Worm (Caenorhabditis elegans): ENCODE data around the gene coh-3.

Gene coh-3

ce11 chrV:14426013-14426412 is 31.2 kb upstream of the coh-3 start (continued):
- TF ChIP-seq atf-7 (tag; optimal IDR thresholded peaks at IDR 0.05) (no peak), akir-1 (GFP tag; optimal IDR thresholded peaks at IDR 0.05) (no peak)

- TF ChIP-seq snpc-1.3 (tag; optimal IDR thresholded peaks at IDR 0.05; ENCODE audit: insufficient read depth) (no peak), K12H6.12 (tag; optimal IDR thresholded peaks at IDR 0.05) (no peak), hsf-1 (GFP tag; IDR thresholded peaks at IDR 0.05) (no peak), F39B2.1 (GFP tag; IDR thresholded peaks at IDR 0.05) (no peak)
Observed at ce11 chrV:14427069-14427825, 30.0 kb upstream of the coh-3 start.

DNA sequence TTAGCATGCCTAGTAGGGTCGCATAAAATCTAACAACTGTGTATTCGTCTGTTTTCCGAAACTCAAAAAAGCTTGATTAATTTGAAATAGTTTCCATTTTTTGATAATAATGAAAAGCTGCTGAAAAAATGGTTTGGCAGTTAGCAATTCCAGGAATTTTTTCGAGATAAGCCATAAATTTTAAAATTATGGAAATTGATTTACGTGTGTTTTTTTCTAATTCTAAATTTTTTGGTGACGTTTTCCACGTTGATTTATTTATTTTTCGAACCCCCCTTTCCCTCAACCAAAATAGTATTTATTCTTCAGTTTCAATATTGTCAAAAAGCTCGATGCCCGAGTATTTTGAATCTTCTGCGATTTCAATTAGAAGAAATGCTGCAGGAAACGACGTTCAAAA is 28.4 kb upstream of the coh-3 start, which contains the start of gene F23B12.1:
F23B12.1 (plus strand) TSS at position 301 of the 400 bp plus-strand sequence.
- TF ChIP-seq attf-3 (GFP tag; conservative IDR thresholded peaks at IDR 0.05): no peak
- no peak for TF ChIP-seq madf-10 (tag; optimal IDR thresholded peaks at IDR 0.05)
- TF ChIP-seq ztf-22 (GFP tag; optimal IDR thresholded peaks at IDR 0.05): no peak
- TF ChIP-seq xnd-1 (tag; optimal IDR thresholded peaks at IDR 0.05): no peak
- no peak for TF ChIP-seq ceh-58 (GFP tag; IDR thresholded peaks at IDR 0.05)
- no peak for TF ChIP-seq ztf-28 (GFP tag; IDR thresholded peaks at IDR 0.05)
- TF ChIP-seq F52B5.7 (tag; optimal IDR thresholded peaks at IDR 0.05): no peak
- TF ChIP-seq ceh-100 (GFP tag; IDR thresholded peaks at IDR 0.05): no peak
- no peak for TF ChIP-seq B0336.3 (GFP tag; IDR thresholded peaks at IDR 0.05)
- TF ChIP-seq pbrm-1 (GFP tag; IDR thresholded peaks at IDR 0.05): no peak
- TF ChIP-seq hsf-1 (GFP tag; IDR thresholded peaks at IDR 0.05): no peak
- TF ChIP-seq sdz-38 (tag; optimal IDR thresholded peaks at IDR 0.05): no peak
- no peak for TF ChIP-seq ama-1 (optimal IDR thresholded peaks at IDR 0.05)
- no peak for TF ChIP-seq ama-1 (GFP tag; optimal IDR thresholded peaks at IDR 0.05)
- no peak for TF ChIP-seq bed-1 (GFP tag; IDR thresholded peaks at IDR 0.05)
- no peak for TF ChIP-seq hlh-12 (tag; optimal IDR thresholded peaks at IDR 0.05)
- no peak for TF ChIP-seq mes-4 (tag; optimal IDR thresholded peaks at IDR 0.05)
- TF ChIP-seq nfya-1 (tag; optimal IDR thresholded peaks at IDR 0.05; ENCODE audit: borderline replicate concordance, insufficient read depth): no peak
- no peak for TF ChIP-seq rpc-1 (optimal IDR thresholded peaks at IDR 0.05)
- TF ChIP-seq rpc-1 (tag; optimal IDR thresholded peaks at IDR 0.05): no peak

DNA sequence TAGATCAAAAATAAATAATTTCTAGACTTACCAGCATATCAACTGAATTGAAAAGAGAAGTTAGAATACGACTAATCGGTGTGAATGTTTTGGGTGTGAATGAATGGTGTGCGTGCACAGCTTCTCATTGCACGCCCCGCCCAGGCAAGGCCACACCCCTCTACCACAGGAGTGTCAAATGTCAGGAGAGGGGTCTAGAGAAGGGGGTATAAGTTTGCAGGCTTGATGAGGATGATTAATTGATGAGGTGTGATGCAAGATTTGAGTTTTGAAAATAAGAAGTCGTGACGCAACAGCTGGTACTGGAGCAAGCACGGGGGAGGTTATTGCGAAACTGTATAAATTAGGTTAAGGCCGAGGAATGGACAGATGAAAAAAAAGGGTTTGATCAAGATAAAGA is 25.0 kb upstream of the coh-3 start, which contains the start of gene egl-1:
egl-1 (minus strand) TSS at position 101 of the 400 bp plus-strand sequence.
- no peak for TF ChIP-seq snpc-1.1 (tag; optimal IDR thresholded peaks at IDR 0.05; ENCODE audit: insufficient read depth)
- TF ChIP-seq aptf-3 (GFP tag; IDR thresholded peaks at IDR 0.05): 0 out of 2 replicates have a peak, but pooled peaks have one; percentile 35

- TF ChIP-seq snpc-3.4 (tag; optimal IDR thresholded peaks at IDR 0.05) (no peak), snpc-1.1 (tag; optimal IDR thresholded peaks at IDR 0.05; ENCODE audit: insufficient read depth) (no peak), xnd-1 (tag; optimal IDR thresholded peaks at IDR 0.05) (no peak), akir-1 (GFP tag; optimal IDR thresholded peaks at IDR 0.05) (no peak), let-607 (tag; optimal IDR thresholded peaks at IDR 0.05) (no peak), lin-35 (GFP tag; optimal IDR thresholded peaks at IDR 0.05) (no peak), ZK185.1 (tag; optimal IDR thresholded peaks at IDR 0.05; ENCODE audit: poor library complexity, severe bottlenecking) (no peak), tlf-1 (GFP tag; optimal IDR thresholded peaks at IDR 0.05) (no peak), rcor-1 (GFP tag; IDR thresholded peaks at IDR 0.05) (no peak), egl-18 (GFP tag; IDR thresholded peaks at IDR 0.05) (no peak), madf-8 (GFP tag; conservative IDR thresholded peaks at IDR 0.05) (no peak), let-526 (GFP tag; IDR thresholded peaks at IDR 0.05) (no peak), athp-1 (tag; optimal IDR thresholded peaks at IDR 0.05) (no peak), ekl-4 (GFP tag; IDR thresholded peaks at IDR 0.05) (no peak), ztf-22 (GFP tag; optimal IDR thresholded peaks at IDR 0.05) (no peak), ztf-6 (GFP tag; IDR thresholded peaks at IDR 0.05) (no peak), ztf-26 (tag; optimal IDR thresholded peaks at IDR 0.05) (no peak), hlh-12 (tag; optimal IDR thresholded peaks at IDR 0.05) (no peak), aptf-2 (GFP tag; conservative IDR thresholded peaks at IDR 0.05) (no peak), dpff-1 (tag; optimal IDR thresholded peaks at IDR 0.05) (no peak)
Observed at ce11 chrV:14433584-14433983, 23.6 kb upstream of the coh-3 start.
